Worm (Caenorhabditis elegans) whole organism, young adult: ENCODE results near the gene Y48E1B.17.
A peak's percentile ranks its signal among the peaks of the same experiment; 100 is the strongest.

Source experiments
- B0336.3 ChIP-seq: fragments of 200-800 bp; sonication (Bioruptor generic); IDR thresholded peaks from 2 replicates; pipeline ENCODE4 v1.3.6; 2022; ENCODE audit warnings: missing genetic modification characterization, missing compliant biosample characterization
- F33H1.4 ChIP-seq: fragments of 200-800 bp; sonication (Bioruptor generic); IDR thresholded peaks from 2 replicates; pipeline ENCODE4 v1.3.6; 2022; ENCODE audit warnings: missing genetic modification reagents, missing genetic modification characterization, missing compliant biosample characterization
- athp-1 ChIP-seq: sonication (generic microtip); optimal IDR thresholded peaks from 2 replicates; lab custom pipeline; 2017; ENCODE audit warnings: mild to moderate bottlenecking, missing genetic modification characterization, missing compliant biosample characterization
- die-1 ChIP-seq: sonication (generic microtip); optimal IDR thresholded peaks from 2 replicates; lab custom pipeline; 2016; ENCODE audit warnings: missing genotype, mild to moderate bottlenecking, missing genetic modification characterization, missing compliant biosample characterization
- fkh-3 ChIP-seq: sonication (generic microtip); optimal IDR thresholded peaks from 2 replicates; lab custom pipeline; 2016; ENCODE audit warnings: mild to moderate bottlenecking, missing genetic modification characterization, missing compliant biosample characterization
- hlh-12 ChIP-seq: sonication (generic microtip); optimal IDR thresholded peaks from 2 replicates; lab custom pipeline; 2016; ENCODE audit warnings: missing genetic modification characterization, missing compliant biosample characterization
- hrde-1 ChIP-seq: sonication (generic microtip); optimal IDR thresholded peaks from 2 replicates; lab custom pipeline; 2016; ENCODE audit warnings: missing genetic modification characterization, mild to moderate bottlenecking, missing compliant biosample characterization, moderate library complexity, missing genotype, missing genetic modification reagents, borderline replicate concordance
- lin-26 ChIP-seq: fragments of 200-800 bp; sonication (Bioruptor generic); IDR thresholded peaks from 2 replicates; pipeline ENCODE4 v1.3.6; 2022; ENCODE audit warnings: missing genetic modification reagents, missing genetic modification characterization, missing compliant biosample characterization
- lsl-1 ChIP-seq: fragments of 200-800 bp; sonication (Bioruptor generic); optimal IDR thresholded peaks from 2 replicates; lab custom pipeline; 2018; ENCODE audit warnings: mild to moderate bottlenecking, missing genetic modification characterization, moderate library complexity, missing compliant biosample characterization
- madf-8 ChIP-seq: fragments of 200-800 bp; sonication (Bioruptor generic); conservative IDR thresholded peaks from 2 replicates; pipeline ENCODE4 v1.3.6; 2022; ENCODE audit warnings: missing genetic modification reagents, missing genetic modification characterization, missing compliant biosample characterization
- pha-4 ChIP-seq: fragments of 150-350 bp; sonication (generic microtip); optimal IDR thresholded peaks from 2 replicates; lab custom pipeline; 2014; ENCODE audit warnings: missing biosample characterization, missing genetic modification reagents, missing genetic modification characterization
- snpc-4 ChIP-seq, 5 experiments: fragments of 150-350 bp in 1 of 5; sonication (generic microtip) in 4 of 5; optimal IDR thresholded peaks; 2 replicates each; lab custom pipeline; 2014 to 2018; ENCODE audit warnings: missing genetic modification characterization in 5 of 5, missing biosample characterization in 3 of 5, antibody characterized with exemption in 2 of 5, mild to moderate bottlenecking in 2 of 5, missing compliant biosample characterization in 2 of 5, missing genotype in 2 of 5, moderate library complexity in 2 of 5, missing genetic modification reagents in 1 of 5
- somi-1 ChIP-seq: fragments of 200-800 bp; sonication (Bioruptor generic); optimal IDR thresholded peaks from 2 replicates; lab custom pipeline; 2018; ENCODE audit warnings: mild to moderate bottlenecking, missing genetic modification characterization, missing compliant biosample characterization
- tbx-9 ChIP-seq: sonication (generic microtip); optimal IDR thresholded peaks from 2 replicates; lab custom pipeline; 2016; ENCODE audit warnings: borderline replicate concordance, missing genetic modification characterization, inconsistent platforms, missing compliant biosample characterization
- xnd-1 ChIP-seq: sonication (generic microtip); optimal IDR thresholded peaks from 2 replicates; lab custom pipeline; 2016; ENCODE audit warnings: missing genotype, missing genetic modification reagents, missing genetic modification characterization, missing compliant biosample characterization
- zfh-2 ChIP-seq: fragments of 200-800 bp; sonication (Bioruptor generic); conservative IDR thresholded peaks from 2 replicates; pipeline ENCODE4 v1.3.6; 2022; ENCODE audit warnings: missing genetic modification reagents, missing genetic modification characterization, missing compliant biosample characterization
- ztf-22 ChIP-seq: fragments of 200-800 bp; sonication (Bioruptor generic); optimal IDR thresholded peaks from 2 replicates; lab custom pipeline; 2018; ENCODE audit warnings: mild to moderate bottlenecking, missing genetic modification characterization, moderate library complexity, missing compliant biosample characterization
- ztf-6 ChIP-seq: fragments of 200-800 bp; sonication (Bioruptor generic); IDR thresholded peaks from 2 replicates; pipeline ENCODE4 v1.3.6; 2022; ENCODE audit warnings: missing genetic modification reagents, missing genetic modification characterization, missing compliant biosample characterization

Y48E1B.17 gene

DNA sequence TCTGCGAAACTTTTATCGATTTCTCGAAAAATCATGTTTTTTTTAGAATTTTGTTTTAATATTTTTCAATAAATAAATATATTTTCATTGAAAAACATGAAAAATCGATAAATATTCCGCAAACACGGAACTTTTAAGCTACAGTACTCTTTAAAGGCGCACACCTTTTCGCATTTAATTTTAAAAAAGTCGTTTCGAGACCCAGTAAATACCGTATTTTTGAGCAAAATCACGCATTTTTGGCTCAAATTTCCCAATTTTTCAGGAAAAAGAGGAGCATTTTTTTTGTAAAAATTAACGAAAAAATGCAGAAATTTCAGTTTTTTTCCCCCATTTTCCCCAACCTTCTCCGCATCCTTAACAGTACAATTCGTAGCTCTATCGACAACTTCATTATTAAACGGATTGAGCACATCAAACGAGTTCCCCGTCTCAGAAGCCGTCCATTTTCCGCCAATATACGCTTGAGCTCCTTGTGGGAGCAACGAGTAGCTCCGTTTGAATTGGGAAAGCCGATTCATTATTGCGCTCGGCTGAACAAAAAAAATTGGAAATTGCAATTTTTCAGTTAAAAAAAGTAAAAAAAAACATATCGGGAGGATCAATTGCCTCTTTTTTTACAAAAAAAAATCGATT, 49.5 kb downstream of the Y48E1B.17 start, which contains the start of gene alh-7:
TSS of gene alh-7 (minus strand) at position 533 of the 636 bp plus-strand sequence.
- TF ChIP-seq athp-1, result peak; percentile 33
- TF ChIP-seq fkh-3, result no peak
- TF ChIP-seq hrde-1 (tag; lab: Kevin White, UChicago), result peak; percentile 33
- TF ChIP-seq hlh-12, result no peak
- peak; percentile 44; the same call in 1 of the 2 replicates for TF ChIP-seq B0336.3
- TF ChIP-seq madf-8, result 0 out of 2 replicates have a peak, but pooled peaks have one; percentile 10
- TF ChIP-seq lsl-1 (GFP tag; lab: Kevin White, UChicago), result peak; percentile 82
- no peak for TF ChIP-seq snpc-4 (GFP tag; optimal IDR thresholded peaks at IDR 0.05; lab: Kevin White, UChicago)
- TF ChIP-seq snpc-4 (tag; optimal IDR thresholded peaks at IDR 0.05; lab: Kevin White, UChicago), result no peak
- TF ChIP-seq somi-1 (GFP tag; lab: Kevin White, UChicago), result no peak
- peak; percentile 56 for TF ChIP-seq xnd-1 (tag; lab: Kevin White, UChicago)
- TF ChIP-seq pha-4 (tag; lab: Kevin White, UChicago), result no peak
- TF ChIP-seq lin-26 (GFP tag; lab: Robert Waterston, UW), result 0 out of 2 replicates have a peak, but pooled peaks have one; percentile 7
- TF ChIP-seq F33H1.4 (GFP tag; lab: Robert Waterston, UW), result peak; percentile 62
- TF ChIP-seq ztf-6, result no peak
- TF ChIP-seq tbx-9 (tag; lab: Kevin White, UChicago), result no peak
- no peak for TF ChIP-seq die-1

DNA sequence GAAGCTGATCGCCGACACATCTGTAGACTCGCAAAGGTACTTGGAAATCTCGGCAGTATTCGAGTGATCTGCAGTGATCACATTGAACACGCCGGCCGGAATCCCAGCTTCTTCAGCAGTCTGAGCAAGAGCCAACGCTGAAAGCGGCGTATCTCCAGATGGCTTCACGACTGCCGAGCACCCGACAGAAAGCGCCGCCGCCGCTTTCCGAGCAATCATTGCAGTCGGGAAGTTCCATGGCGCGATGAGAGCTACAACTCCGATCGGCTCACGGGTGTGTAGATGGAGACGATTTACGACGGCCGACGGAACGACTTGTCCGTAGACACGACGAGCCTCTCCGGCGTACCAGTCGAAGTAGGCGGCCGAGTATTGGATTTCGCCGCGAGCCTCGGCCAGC, 51.0 kb downstream of the Y48E1B.17 start:
- TF ChIP-seq zfh-2, result peak; percentile 82
- TF ChIP-seq lin-26 (GFP tag; lab: Robert Waterston, UW), result 0 out of 2 replicates have a peak, but pooled peaks have one; percentile 58
- no peak for TF ChIP-seq ztf-22 (GFP tag; lab: Kevin White, UChicago)
- TF ChIP-seq, all 124 proteins: peak for 2
